Worm (Caenorhabditis elegans) whole organism, L1 larva: ENCODE results near the gene ser-4.

ENCODE experiments used
- ama-1 ChIP-seq: fragments of 150-350 bp; optimal IDR thresholded peaks from 2 replicates; lab custom pipeline; 2014
- blmp-1 ChIP-seq: fragments of 150-350 bp; optimal IDR thresholded peaks from 2 replicates; lab custom pipeline; 2014; ENCODE audit warnings: missing biosample characterization, missing genetic modification characterization
- ceh-8 ChIP-seq: fragments of 200-800 bp; sonication (Bioruptor generic); optimal IDR thresholded peaks from 2 replicates; lab custom pipeline; 2018; ENCODE audit warnings: mild to moderate bottlenecking, missing genetic modification characterization, moderate library complexity, missing compliant biosample characterization
- efl-3 ChIP-seq: fragments of 200-800 bp; sonication (Bioruptor generic); optimal IDR thresholded peaks from 2 replicates; lab custom pipeline; 2018; ENCODE audit warnings: mild to moderate bottlenecking, missing genetic modification characterization, missing compliant biosample characterization
- egl-13 ChIP-seq: sonication (generic microtip); optimal IDR thresholded peaks from 2 replicates; lab custom pipeline; 2016; ENCODE audit warnings: missing genotype, missing genetic modification reagents, missing genetic modification characterization, missing compliant biosample characterization
- elt-3 ChIP-seq, 6 experiments: fragments of 150-350 bp in 1 of 6; sonication (generic microtip); optimal IDR thresholded peaks; 2 replicates each; lab custom pipeline; 2017 to 2018; ENCODE audit warnings: missing biosample characterization in 6 of 6, missing genetic modification characterization in 6 of 6, inconsistent platforms in 1 of 6
- lin-14 ChIP-seq: fragments of 200-800 bp; sonication (Bioruptor generic); optimal IDR thresholded peaks from 2 replicates; lab custom pipeline; 2018; ENCODE audit warnings: mild to moderate bottlenecking, missing genetic modification characterization, moderate library complexity, missing compliant biosample characterization
- lsy-2 ChIP-seq, 2 experiments: fragments of 150-350 bp; optimal IDR thresholded peaks; 2 replicates each; lab custom pipeline; 2014; ENCODE audit warnings: missing biosample characterization in 2 of 2, missing genetic modification characterization in 2 of 2
- mdl-1 ChIP-seq, 2 experiments: fragments of 150-350 bp; optimal IDR thresholded peaks; 2 replicates each; lab custom pipeline; 2014 to 2017; ENCODE audit warnings: missing biosample characterization in 2 of 2, missing genetic modification characterization in 2 of 2, inconsistent platforms in 1 of 2
- pqm-1 ChIP-seq: sonication (generic microtip); optimal IDR thresholded peaks from 3 replicates; lab custom pipeline; 2017; ENCODE audit warnings: missing biosample characterization, missing genetic modification characterization
- sup-37 ChIP-seq: fragments of 200-800 bp; sonication (Bioruptor generic); optimal IDR thresholded peaks from 2 replicates; lab custom pipeline; 2018; ENCODE audit warnings: mild to moderate bottlenecking, missing genetic modification characterization, missing compliant biosample characterization
- unc-130 ChIP-seq: fragments of 150-350 bp; optimal IDR thresholded peaks from 2 replicates; lab custom pipeline; 2017; ENCODE audit warnings: missing biosample characterization, missing genetic modification characterization, inconsistent platforms
- unc-62 ChIP-seq: fragments of 150-350 bp; optimal IDR thresholded peaks from 2 replicates; lab custom pipeline; 2014; ENCODE audit warnings: missing biosample characterization, missing genetic modification reagents, missing genetic modification characterization

- TF ChIP-seq ama-1 (lab: Kevin White, UChicago) (no peak), lsy-2 (tag; optimal IDR thresholded peaks at IDR 0.05; lab: Kevin White, UChicago) (no peak), mdl-1 (tag; optimal IDR thresholded peaks at IDR 0.05; lab: Kevin White, UChicago) (no peak), ceh-8 (no peak), elt-3 (tag; optimal IDR thresholded peaks at IDR 0.05; lab: Kevin White, UChicago) (no peak), efl-3 (GFP tag; lab: Kevin White, UChicago) (no peak), unc-62 (GFP tag; lab: Kevin White, UChicago) (no peak), lin-14 (GFP tag; lab: Kevin White, UChicago) (no peak), sup-37 (GFP tag; lab: Kevin White, UChicago) (no peak), unc-130 (tag; lab: Kevin White, UChicago) (no peak), blmp-1 (tag; lab: Kevin White, UChicago) (no peak), pqm-1 (no peak), egl-13 (tag; lab: Kevin White, UChicago) (no peak)
Measured at ce11 chrIII:1687999-1688398, 44.9 kb downstream of the ser-4 start, which contains the start of gene Y22D7AR.7.
